Worm (Caenorhabditis elegans) whole organism, L4 larva: ENCODE measurements around the gene dmd-4.

Source experiments
- F49E8.2 ChIP-seq: sonication (generic microtip); optimal IDR thresholded peaks from 2 replicates; lab custom pipeline; 2016; ENCODE audit warnings: missing compliant biosample characterization, mild to moderate bottlenecking, missing genetic modification characterization, borderline replicate concordance
- T26A8.4 ChIP-seq: fragments of 200-800 bp; sonication (Bioruptor generic); IDR thresholded peaks from 2 replicates; pipeline ENCODE4 v1.3.6; 2022; ENCODE audit warnings: missing genetic modification characterization, missing compliant biosample characterization
- Y105C5A.15 ChIP-seq: fragments of 200-800 bp; sonication (Bioruptor generic); IDR thresholded peaks from 2 replicates; pipeline ENCODE4 v1.3.6; 2022; ENCODE audit warnings: missing genetic modification characterization, missing compliant biosample characterization
- Y48G9A.11 ChIP-seq: fragments of 200-800 bp; sonication (Bioruptor generic); IDR thresholded peaks from 2 replicates; pipeline ENCODE4 v1.3.6; 2022; ENCODE audit warnings: missing genetic modification reagents, missing genetic modification characterization, missing compliant biosample characterization
- ZK337.2 ChIP-seq: fragments of 200-800 bp; sonication (Bioruptor generic); IDR thresholded peaks from 2 replicates; pipeline ENCODE4 v1.3.6; 2022; ENCODE audit warnings: missing genetic modification reagents, missing genetic modification characterization, missing compliant biosample characterization
- ZK546.5 ChIP-seq, 2 experiments: sonication (generic microtip); optimal IDR thresholded peaks; 2 replicates each; lab custom pipeline; 2017; ENCODE audit warnings: missing biosample characterization in 2 of 2, missing genetic modification characterization in 2 of 2
- aha-1 ChIP-seq: fragments of 150-350 bp; peaks from one replicate; lab custom pipeline; 2014; ENCODE audit warnings: missing biosample characterization, missing genetic modification characterization
- arid-1 ChIP-seq: fragments of 200-800 bp; sonication (Bioruptor generic); conservative IDR thresholded peaks from 2 replicates; pipeline ENCODE4 v1.3.6; 2022; ENCODE audit warnings: missing genetic modification reagents, missing genetic modification characterization, missing compliant biosample characterization
- attf-4 ChIP-seq: sonication (generic microtip); optimal IDR thresholded peaks from 3 replicates; lab custom pipeline; 2017; ENCODE audit warnings: missing biosample characterization, missing genetic modification characterization
- ceh-28 ChIP-seq: fragments of 150-350 bp; optimal IDR thresholded peaks from 2 replicates; lab custom pipeline; 2014; ENCODE audit warnings: missing biosample characterization, missing genetic modification reagents, missing genetic modification characterization
- ceh-82 ChIP-seq: sonication (generic microtip); optimal IDR thresholded peaks from 2 replicates; lab custom pipeline; 2017; ENCODE audit warnings: missing biosample characterization, missing genetic modification characterization
- ctbp-1 ChIP-seq: fragments of 200-800 bp; sonication (Bioruptor generic); IDR thresholded peaks from 2 replicates; pipeline ENCODE4 v1.3.6; 2022; ENCODE audit warnings: missing genetic modification reagents, missing genetic modification characterization, missing compliant biosample characterization
- daf-12 ChIP-seq: fragments of 150-350 bp; optimal IDR thresholded peaks from 2 replicates; lab custom pipeline; 2014; ENCODE audit warnings: missing biosample characterization, missing genetic modification reagents, missing genetic modification characterization
- daf-16 ChIP-seq, 3 experiments: sonication (generic microtip); optimal IDR thresholded peaks; 2 replicates each; lab custom pipeline; 2016 to 2017; ENCODE audit warnings: missing genetic modification characterization in 3 of 3, missing genetic modification reagents in 3 of 3, mild to moderate bottlenecking in 2 of 3, missing compliant biosample characterization in 2 of 3, missing biosample characterization in 1 of 3, moderate library complexity in 1 of 3
- dmd-6 ChIP-seq: fragments of 200-800 bp; sonication (Bioruptor generic); IDR thresholded peaks from 2 replicates; pipeline ENCODE4 v1.3.6; 2022; ENCODE audit warnings: missing genetic modification reagents, missing genetic modification characterization, missing compliant biosample characterization
- dmd-8 ChIP-seq: fragments of 200-800 bp; sonication (Bioruptor generic); IDR thresholded peaks from 2 replicates; pipeline ENCODE4 v1.3.6; 2022; ENCODE audit warnings: missing genetic modification characterization, missing compliant biosample characterization
- dpl-1 ChIP-seq: fragments of 150-350 bp; optimal IDR thresholded peaks from 2 replicates; lab custom pipeline; 2014; ENCODE audit warnings: missing biosample characterization, missing genetic modification reagents, missing genetic modification characterization
- dve-1 ChIP-seq: sonication (generic microtip); optimal IDR thresholded peaks from 2 replicates; lab custom pipeline; 2017; ENCODE audit warnings: antibody characterized with exemption, mild to moderate bottlenecking, missing genetic modification characterization, missing compliant biosample characterization; ENCODE audit not compliant: insufficient read depth
- fos-1 ChIP-seq: fragments of 150-350 bp; optimal IDR thresholded peaks from 2 replicates; lab custom pipeline; 2014; ENCODE audit warnings: missing biosample characterization, missing genetic modification characterization
- hif-1 ChIP-seq, 2 experiments: sonication (generic microtip); optimal IDR thresholded peaks; 2 replicates each; lab custom pipeline; 2016 to 2017; ENCODE audit warnings: missing compliant biosample characterization in 2 of 2, missing genetic modification characterization in 2 of 2, missing genetic modification reagents in 2 of 2, missing genotype in 2 of 2, mild to moderate bottlenecking in 1 of 2
- hlh-11 ChIP-seq: fragments of 200-800 bp; sonication (Bioruptor generic); optimal IDR thresholded peaks from 2 replicates; lab custom pipeline; 2018; ENCODE audit warnings: mild to moderate bottlenecking, missing genetic modification characterization, missing compliant biosample characterization
- hlh-30 ChIP-seq: sonication (generic microtip); optimal IDR thresholded peaks from 2 replicates; lab custom pipeline; 2017; ENCODE audit warnings: antibody characterized with exemption, mild to moderate bottlenecking, missing genetic modification characterization, missing compliant biosample characterization; ENCODE audit not compliant: insufficient read depth
- hmg-1.1 ChIP-seq: fragments of 200-800 bp; sonication (Bioruptor generic); IDR thresholded peaks from 2 replicates; pipeline ENCODE4 v1.3.6; 2022; ENCODE audit warnings: missing genetic modification reagents, missing genetic modification characterization, missing compliant biosample characterization
- jun-1 ChIP-seq: fragments of 150-350 bp; optimal IDR thresholded peaks from 2 replicates; lab custom pipeline; 2014; ENCODE audit warnings: missing biosample characterization, missing genetic modification reagents, missing genetic modification characterization
- lin-1 ChIP-seq: fragments of 200-800 bp; sonication (Bioruptor generic); IDR thresholded peaks from 2 replicates; pipeline ENCODE4 v1.3.6; 2022; ENCODE audit warnings: missing genetic modification reagents, missing genetic modification characterization, missing compliant biosample characterization
- lin-29 ChIP-seq: fragments of 200-800 bp; sonication (Bioruptor generic); IDR thresholded peaks from 2 replicates; pipeline ENCODE4 v1.3.6; 2022; ENCODE audit warnings: missing genetic modification reagents, missing genetic modification characterization, missing compliant biosample characterization
- lin-39 ChIP-seq: fragments of 150-350 bp; optimal IDR thresholded peaks from 2 replicates; lab custom pipeline; 2014; ENCODE audit warnings: missing biosample characterization, missing genetic modification reagents, missing genetic modification characterization
- madf-5 ChIP-seq, 2 experiments: fragments of 200-800 bp; sonication (Bioruptor generic); IDR thresholded peaks; 2 replicates each; pipeline ENCODE4 v1.3.6; 2022; ENCODE audit warnings: missing compliant biosample characterization in 2 of 2, missing genetic modification characterization in 2 of 2
- madf-9 ChIP-seq: fragments of 200-800 bp; sonication (Bioruptor generic); conservative IDR thresholded peaks from 2 replicates; pipeline ENCODE4 v1.3.6; 2022; ENCODE audit warnings: missing genetic modification reagents, missing genetic modification characterization, missing compliant biosample characterization
- mdl-1 ChIP-seq, 2 experiments: fragments of 150-350 bp in 1 of 2; sonication (generic microtip) in 1 of 2; optimal IDR thresholded peaks; 2 replicates each; lab custom pipeline; 2014 to 2017; ENCODE audit warnings: missing biosample characterization in 2 of 2, missing genetic modification characterization in 2 of 2
- mes-2 ChIP-seq: sonication (generic microtip); optimal IDR thresholded peaks from 2 replicates; lab custom pipeline; 2016; ENCODE audit warnings: missing genotype, mild to moderate bottlenecking, missing genetic modification characterization, missing compliant biosample characterization; ENCODE audit not compliant: poor library complexity, severe bottlenecking
- mxl-2 ChIP-seq: fragments of 200-800 bp; sonication (Bioruptor generic); conservative IDR thresholded peaks from 2 replicates; pipeline ENCODE4 v1.3.6; 2022; ENCODE audit warnings: missing genetic modification reagents, missing genetic modification characterization, missing compliant biosample characterization
- mxl-3 ChIP-seq: fragments of 200-800 bp; sonication (Bioruptor generic); optimal IDR thresholded peaks from 2 replicates; lab custom pipeline; 2018; ENCODE audit warnings: mild to moderate bottlenecking, missing genetic modification characterization, missing compliant biosample characterization
- nhr-111 ChIP-seq: fragments of 200-800 bp; sonication (Bioruptor generic); optimal IDR thresholded peaks from 2 replicates; lab custom pipeline; 2018; ENCODE audit warnings: mild to moderate bottlenecking, missing genetic modification characterization, missing compliant biosample characterization
- nhr-237 ChIP-seq: sonication (generic microtip); optimal IDR thresholded peaks from 2 replicates; lab custom pipeline; 2017; ENCODE audit warnings: missing biosample characterization, missing genetic modification characterization
- nhr-28 ChIP-seq: fragments of 150-350 bp; optimal IDR thresholded peaks from 2 replicates; lab custom pipeline; 2014; ENCODE audit warnings: missing biosample characterization, missing genetic modification characterization
- nhr-42 ChIP-seq: fragments of 200-800 bp; sonication (Bioruptor generic); IDR thresholded peaks from 2 replicates; pipeline ENCODE4 v1.3.6; 2022; ENCODE audit warnings: missing genetic modification characterization, missing compliant biosample characterization
- nhr-48 ChIP-seq: sonication (generic microtip); optimal IDR thresholded peaks from 2 replicates; lab custom pipeline; 2016; ENCODE audit warnings: mild to moderate bottlenecking, missing genetic modification characterization, missing compliant biosample characterization
- nhr-77 ChIP-seq: fragments of 150-350 bp; optimal IDR thresholded peaks from 2 replicates; lab custom pipeline; 2014; ENCODE audit warnings: missing biosample characterization, missing genetic modification characterization
- pha-4 ChIP-seq, 2 experiments: fragments of 150-350 bp in 1 of 2; fragments of 200-800 bp in 1 of 2; sonication (Bioruptor generic) in 1 of 2; IDR thresholded peaks in 1 of 2; optimal IDR thresholded peaks in 1 of 2; 2 replicates each; pipeline versions ENCODE4 v1.3.6 to Lab custom; 2014 to 2022; ENCODE audit warnings: missing genetic modification characterization in 2 of 2, missing genetic modification reagents in 2 of 2, missing biosample characterization in 1 of 2, missing compliant biosample characterization in 1 of 2
- php-3 ChIP-seq: fragments of 200-800 bp; sonication (Bioruptor generic); IDR thresholded peaks from 2 replicates; pipeline ENCODE4 v1.3.6; 2022; ENCODE audit warnings: missing genetic modification reagents, missing genetic modification characterization, missing compliant biosample characterization
- pqm-1 ChIP-seq: sonication (generic microtip); optimal IDR thresholded peaks from 2 replicates; lab custom pipeline; 2017; ENCODE audit warnings: missing biosample characterization, missing genetic modification characterization
- saeg-2 ChIP-seq: fragments of 200-800 bp; sonication (Bioruptor generic); IDR thresholded peaks from 2 replicates; pipeline ENCODE4 v1.3.6; 2022; ENCODE audit warnings: missing genetic modification reagents, missing genetic modification characterization, missing compliant biosample characterization
- zfp-2 ChIP-seq: sonication (generic microtip); optimal IDR thresholded peaks from 2 replicates; lab custom pipeline; 2016; ENCODE audit warnings: mild to moderate bottlenecking, missing genetic modification characterization, missing compliant biosample characterization
- zfp-3 ChIP-seq: fragments of 200-800 bp; sonication (Bioruptor generic); conservative IDR thresholded peaks from 2 replicates; pipeline ENCODE4 v1.3.6; 2022; ENCODE audit warnings: missing genetic modification reagents, missing genetic modification characterization, missing compliant biosample characterization
- ztf-11 ChIP-seq: fragments of 150-350 bp; optimal IDR thresholded peaks from 2 replicates; lab custom pipeline; 2014; ENCODE audit warnings: missing biosample characterization, missing genetic modification characterization

Gene dmd-4

DNA sequence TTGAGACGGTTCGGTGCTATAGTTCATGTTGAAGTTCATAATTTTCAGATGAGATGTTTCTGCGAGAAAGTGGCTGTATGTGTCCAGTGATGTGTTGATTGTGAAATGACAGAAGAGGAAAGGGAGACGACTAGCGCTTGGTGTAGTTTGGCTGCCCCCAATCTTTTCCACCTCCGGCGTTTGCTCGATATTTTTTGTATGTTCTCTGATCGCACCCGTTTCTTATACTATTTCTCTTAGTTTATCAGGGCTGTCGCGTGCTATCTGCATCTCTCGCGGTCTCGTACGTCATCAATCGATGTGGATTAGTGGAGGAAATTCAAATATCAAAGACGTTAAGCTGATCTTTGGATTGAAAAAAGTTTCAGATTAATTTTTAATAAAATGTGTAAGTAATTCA, 50.9 kb downstream of the dmd-4 start, which contains the start of gene atf-4 (continued):
- peak; percentile 56; the same call in 1 of the 2 replicates for TF ChIP-seq arid-1 (GFP tag; lab: Robert Waterston, UW)
- TF ChIP-seq hmg-1.1 (GFP tag; lab: Robert Waterston, UW): peak; percentile 36; the same call in 1 of the 2 replicates
- TF ChIP-seq nhr-77 (tag; lab: Kevin White, UChicago): peak; percentile 78
- TF ChIP-seq mes-2 (tag; lab: Kevin White, UChicago): peak; percentile 52
- no peak for TF ChIP-seq pha-4 (GFP tag; IDR thresholded peaks at IDR 0.05; lab: Robert Waterston, UW)
- peak; percentile 39 for TF ChIP-seq pha-4 (tag; optimal IDR thresholded peaks at IDR 0.05; lab: Kevin White, UChicago)
- peak; percentile 91 for TF ChIP-seq dve-1 (tag; lab: Kevin White, UChicago)
- TF ChIP-seq T26A8.4 (GFP tag; lab: Robert Waterston, UW): peak; percentile 62; the same call in 1 of the 2 replicates
- TF ChIP-seq aha-1 (tag; lab: Kevin White, UChicago): peak; percentile 51
- TF ChIP-seq mxl-3: peak; percentile 63
- TF ChIP-seq zfp-2 (tag; lab: Kevin White, UChicago): no peak
- peak; percentile 87 for TF ChIP-seq hlh-11 (tag; lab: Kevin White, UChicago)
- TF ChIP-seq nhr-28 (tag; lab: Kevin White, UChicago): peak; percentile 86
- no peak for TF ChIP-seq ZK546.5 (tag; optimal IDR thresholded peaks at IDR 0.05; lab: Kevin White, UChicago)
- no peak for TF ChIP-seq Y48G9A.11
- TF ChIP-seq dmd-8 (GFP tag; lab: Robert Waterston, UW): peak; percentile 65; the same call in 1 of the 2 replicates
- peak; percentile 82 for TF ChIP-seq nhr-48 (tag; lab: Kevin White, UChicago)
- TF ChIP-seq hlh-30 (tag; lab: Kevin White, UChicago): peak; percentile 95
- TF ChIP-seq dpl-1: peak; percentile 68
- peak in 1 of 2 experiments; percentile 37 for TF ChIP-seq hif-1 (tag; optimal IDR thresholded peaks at IDR 0.05; lab: Kevin White, UChicago)

DNA sequence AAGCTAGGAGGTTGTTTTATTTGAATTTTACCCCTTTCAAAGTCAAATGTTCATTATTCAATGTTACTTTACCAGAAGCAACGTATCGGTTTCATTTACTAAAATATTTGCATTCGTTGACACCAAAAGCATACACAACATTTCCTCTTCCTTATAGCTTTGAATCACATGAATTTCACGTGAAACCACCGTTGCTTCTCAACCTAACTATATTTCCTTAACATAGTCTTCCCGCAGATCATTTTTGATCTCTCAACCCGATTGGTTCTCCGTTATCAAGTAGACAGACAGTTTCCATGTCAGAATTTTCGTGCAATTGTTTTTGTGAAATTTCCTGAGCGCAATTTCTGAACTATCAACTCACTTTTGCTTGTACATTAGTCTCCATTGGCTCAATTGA, 51.7 kb downstream of the dmd-4 start:
- TF ChIP-seq zfp-2 (tag; lab: Kevin White, UChicago) (no peak), mxl-2 (peak; percentile 96), daf-12 (tag; lab: Kevin White, UChicago) (no peak), madf-5 (GFP tag; IDR thresholded peaks at IDR 0.05; lab: Robert Waterston, UW) (no peak), F49E8.2 (no peak), pha-4 (GFP tag; IDR thresholded peaks at IDR 0.05; lab: Robert Waterston, UW) (no peak), pha-4 (tag; optimal IDR thresholded peaks at IDR 0.05; lab: Kevin White, UChicago) (no peak), dve-1 (tag; lab: Kevin White, UChicago) (no peak), php-3 (GFP tag; lab: Robert Waterston, UW) (no peak), ceh-82 (tag; lab: Kevin White, UChicago) (no peak), dpl-1 (no peak), ztf-11 (tag; lab: Kevin White, UChicago) (no peak), ctbp-1 (GFP tag; lab: Robert Waterston, UW) (no peak), saeg-2 (GFP tag; lab: Robert Waterston, UW) (no peak), dmd-8 (GFP tag; lab: Robert Waterston, UW) (no peak), hlh-30 (tag; lab: Kevin White, UChicago) (peak; percentile 54), nhr-237 (tag; lab: Kevin White, UChicago) (no peak), mdl-1 (tag; optimal IDR thresholded peaks at IDR 0.05; lab: Kevin White, UChicago) (no peak), ZK337.2 (GFP tag; lab: Robert Waterston, UW) (no peak), nhr-28 (tag; lab: Kevin White, UChicago) (peak; percentile 9), Y105C5A.15 (GFP tag; lab: Robert Waterston, UW) (no peak), zfp-3 (no peak), dmd-6 (peak; percentile 70), pqm-1 (no peak), attf-4 (tag; lab: Kevin White, UChicago) (no peak), nhr-42 (no peak), arid-1 (GFP tag; lab: Robert Waterston, UW) (no peak), daf-16 (GFP tag; optimal IDR thresholded peaks at IDR 0.05; lab: Kevin White, UChicago) (no peak), daf-16 (tag; optimal IDR thresholded peaks at IDR 0.05; lab: Kevin White, UChicago) (peak; percentile 50), lin-29 (GFP tag; lab: Robert Waterston, UW) (no peak), madf-9 (GFP tag; lab: Robert Waterston, UW) (no peak), lin-1 (GFP tag; lab: Robert Waterston, UW) (no peak), lin-39 (tag; lab: Kevin White, UChicago) (no peak), nhr-111 (GFP tag; lab: Kevin White, UChicago) (no peak), fos-1 (tag; lab: Kevin White, UChicago) (no peak), Y48G9A.11 (no peak), jun-1 (tag; lab: Kevin White, UChicago) (no peak), hlh-11 (tag; lab: Kevin White, UChicago) (peak; percentile 20), nhr-77 (tag; lab: Kevin White, UChicago) (no peak), ceh-28 (no peak)
